Worm (Caenorhabditis elegans) whole organism, midembryonic: Measurements from ENCODE around the gene lin-32.

Experiments used
- T22C8.4 ChIP-seq: fragments of 200-800 bp; sonication (Bioruptor generic); IDR thresholded peaks from 2 replicates; pipeline ENCODE4 v1.3.6; 2022; ENCODE audit warnings: missing genetic modification characterization, missing compliant biosample characterization
- cog-1 ChIP-seq: sonication (generic microtip); optimal IDR thresholded peaks from 2 replicates; lab custom pipeline; 2016; ENCODE audit warnings: missing genetic modification characterization, missing compliant biosample characterization
- flt-1 ChIP-seq: fragments of 200-800 bp; sonication (Bioruptor generic); IDR thresholded peaks from 2 replicates; pipeline ENCODE4 v1.3.6; 2022; ENCODE audit warnings: missing genetic modification characterization, missing compliant biosample characterization
- klf-2 ChIP-seq: fragments of 200-800 bp; sonication (Bioruptor generic); conservative IDR thresholded peaks from 2 replicates; pipeline ENCODE4 v1.3.6; 2022; ENCODE audit warnings: missing genetic modification reagents, missing genetic modification characterization, missing compliant biosample characterization
- med-1 ChIP-seq: sonication (generic microtip); optimal IDR thresholded peaks from 2 replicates; lab custom pipeline; 2017; ENCODE audit warnings: missing genetic modification characterization, mild to moderate bottlenecking, missing compliant biosample characterization, antibody characterized with exemption, missing genetic modification reagents; ENCODE audit not compliant: insufficient read depth
- ref-1 ChIP-seq: fragments of 200-800 bp; sonication (Bioruptor generic); conservative IDR thresholded peaks from 2 replicates; pipeline ENCODE4 v1.3.6; 2022; ENCODE audit warnings: missing genetic modification reagents, missing genetic modification characterization, missing compliant biosample characterization
- tab-1 ChIP-seq: fragments of 200-800 bp; sonication (Bioruptor generic); IDR thresholded peaks from 2 replicates; pipeline ENCODE4 v1.3.6; 2022; ENCODE audit warnings: missing genetic modification characterization, missing compliant biosample characterization
- ztf-23 ChIP-seq: fragments of 200-800 bp; sonication (Bioruptor generic); IDR thresholded peaks from 2 replicates; pipeline ENCODE4 v1.3.6; 2022; ENCODE audit warnings: missing genetic modification reagents, missing genetic modification characterization, missing compliant biosample characterization
- ztf-29 ChIP-seq: fragments of 200-800 bp; sonication (Bioruptor generic); IDR thresholded peaks from 2 replicates; pipeline ENCODE4 v1.3.6; 2022; ENCODE audit warnings: missing genetic modification reagents, missing genetic modification characterization, missing compliant biosample characterization

Gene lin-32

DNA sequence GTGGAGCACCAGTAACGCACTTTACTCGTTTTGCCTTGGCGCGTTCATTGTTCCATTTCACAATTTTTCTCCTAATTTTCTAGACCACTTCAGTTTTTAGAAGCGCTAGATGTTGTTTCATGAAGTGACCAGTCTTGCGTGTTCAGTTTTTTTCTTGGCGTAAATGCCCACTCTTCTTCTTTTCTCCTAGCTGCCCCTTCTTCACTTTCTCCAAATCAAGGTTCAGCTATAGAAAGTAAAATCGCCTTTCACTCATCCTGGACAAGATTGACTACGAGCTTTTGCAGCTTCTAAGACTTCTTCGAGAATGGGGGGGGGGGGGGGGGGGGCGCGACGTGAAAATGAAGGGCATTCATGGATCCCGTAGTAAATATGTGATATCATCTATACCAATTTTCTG is 17.2 kb downstream of the lin-32 start:
- no peak for TF ChIP-seq ref-1 (GFP tag; lab: Robert Waterston, UW)
- no peak for TF ChIP-seq ztf-23
- no peak for TF ChIP-seq tab-1
- TF ChIP-seq med-1 (GFP tag; lab: Kevin White, UChicago), result no peak
- no peak for TF ChIP-seq flt-1
- no peak for TF ChIP-seq klf-2

DNA sequence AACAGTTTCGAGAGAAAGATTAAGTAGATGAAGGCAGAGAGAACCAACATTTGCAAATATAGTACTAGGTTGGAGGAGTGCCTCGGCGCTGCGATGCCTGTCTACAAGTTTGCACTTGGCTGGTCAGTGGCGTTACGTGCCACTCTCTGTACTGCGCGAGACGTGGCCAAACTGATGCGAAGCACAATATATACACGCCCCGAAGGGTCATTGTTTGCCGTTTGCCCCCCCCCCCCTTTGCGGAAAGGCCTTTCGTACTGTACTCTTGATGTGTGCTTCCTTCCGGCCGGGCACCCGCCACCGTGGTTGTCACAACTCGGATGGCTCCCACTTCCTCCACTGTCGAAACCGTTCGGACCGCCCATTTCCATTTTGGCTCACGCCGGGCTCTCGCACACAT is 17.8 kb downstream of the lin-32 start:
- no peak for TF ChIP-seq flt-1
- TF ChIP-seq ztf-29 (GFP tag; lab: Robert Waterston, UW), result no peak
- no peak for TF ChIP-seq med-1 (GFP tag; lab: Kevin White, UChicago)
- no peak for TF ChIP-seq T22C8.4
- no peak for TF ChIP-seq tab-1
- TF ChIP-seq cog-1 (tag; lab: Kevin White, UChicago), result no peak
- TF ChIP-seq ztf-23, result no peak
- no peak for TF ChIP-seq ref-1 (GFP tag; lab: Robert Waterston, UW)
- TF ChIP-seq klf-2, result no peak

DNA sequence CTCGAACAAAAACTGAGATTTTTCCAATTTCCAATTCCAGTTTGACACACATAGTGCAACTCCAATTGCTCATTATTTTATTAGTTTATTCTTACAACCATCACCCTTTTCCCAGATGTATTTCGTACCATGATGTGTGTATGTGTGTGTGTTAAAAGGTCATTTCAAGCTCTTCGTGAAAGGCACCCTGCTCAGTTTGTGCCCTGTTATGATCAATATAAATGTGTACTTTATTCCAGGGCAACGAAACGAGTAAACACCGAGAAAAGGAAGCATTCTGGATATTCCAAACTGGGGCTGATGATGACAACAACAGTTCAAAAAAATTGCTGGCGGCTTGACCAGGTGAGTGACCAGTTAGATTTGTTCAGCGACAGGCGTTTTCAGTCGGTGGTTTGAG is 19.2 kb downstream of the lin-32 start, which contains the start of gene peb-1:
Gene peb-1, plus strand, starts transcription at position 301 of the 400 bp plus-strand sequence.
- TF ChIP-seq cog-1 (tag; lab: Kevin White, UChicago) (no peak), flt-1 (no peak), tab-1 (no peak), ztf-29 (GFP tag; lab: Robert Waterston, UW) (no peak), ref-1 (GFP tag; lab: Robert Waterston, UW) (no peak), T22C8.4 (no peak), ztf-23 (no peak), klf-2 (no peak), med-1 (GFP tag; lab: Kevin White, UChicago) (no peak)

DNA sequence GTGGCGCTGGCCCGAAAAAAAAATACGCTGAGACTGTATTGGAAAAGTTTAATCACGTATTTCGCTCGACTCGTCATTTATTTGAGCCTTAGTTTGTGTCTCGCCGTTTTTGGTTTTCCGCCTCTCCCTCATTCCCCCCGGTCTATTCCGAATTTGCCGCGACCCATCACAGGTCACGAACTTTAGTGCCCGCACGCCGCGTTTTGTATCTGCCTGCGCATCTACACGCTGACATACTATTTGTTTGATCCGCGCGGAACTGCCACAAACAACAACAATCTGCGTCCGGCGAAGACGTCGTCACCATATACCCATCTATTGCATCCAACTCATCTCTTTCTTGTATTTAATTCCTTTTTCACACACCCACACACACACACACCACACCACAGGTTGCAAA is 19.8 kb downstream of the lin-32 start:
- no peak for TF ChIP-seq ref-1 (GFP tag; lab: Robert Waterston, UW)
- no peak for TF ChIP-seq cog-1 (tag; lab: Kevin White, UChicago)
- no peak for TF ChIP-seq klf-2
- no peak for TF ChIP-seq med-1 (GFP tag; lab: Kevin White, UChicago)
- no peak for TF ChIP-seq T22C8.4
- TF ChIP-seq tab-1, result no peak
- no peak for TF ChIP-seq ztf-23
- TF ChIP-seq flt-1, result no peak
- no peak for TF ChIP-seq ztf-29 (GFP tag; lab: Robert Waterston, UW)

DNA sequence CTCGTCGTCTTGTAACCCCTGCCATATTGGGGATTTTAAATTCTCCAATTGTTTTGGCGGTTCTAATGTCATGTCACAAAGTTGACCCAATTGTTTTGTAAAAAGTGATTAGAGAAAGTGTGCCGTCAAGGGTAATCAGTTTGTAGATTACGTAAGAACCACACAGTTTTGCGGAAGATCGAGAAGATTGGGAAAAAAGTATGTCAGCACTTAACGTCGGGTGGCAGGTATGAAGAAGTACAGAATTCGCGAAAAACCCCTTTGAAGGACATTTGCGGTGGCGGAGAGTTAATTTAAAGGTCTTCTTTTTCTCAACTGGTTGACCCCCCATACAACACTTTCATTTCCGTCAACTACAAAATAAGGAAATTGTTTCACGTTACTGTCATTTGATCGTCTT is 21.5 kb downstream of the lin-32 start:
- TF ChIP-seq ztf-23 (no peak), flt-1 (no peak), med-1 (GFP tag; lab: Kevin White, UChicago) (no peak), cog-1 (tag; lab: Kevin White, UChicago) (no peak), T22C8.4 (no peak), ref-1 (GFP tag; lab: Robert Waterston, UW) (no peak), klf-2 (no peak), tab-1 (no peak), ztf-29 (GFP tag; lab: Robert Waterston, UW) (no peak)

DNA sequence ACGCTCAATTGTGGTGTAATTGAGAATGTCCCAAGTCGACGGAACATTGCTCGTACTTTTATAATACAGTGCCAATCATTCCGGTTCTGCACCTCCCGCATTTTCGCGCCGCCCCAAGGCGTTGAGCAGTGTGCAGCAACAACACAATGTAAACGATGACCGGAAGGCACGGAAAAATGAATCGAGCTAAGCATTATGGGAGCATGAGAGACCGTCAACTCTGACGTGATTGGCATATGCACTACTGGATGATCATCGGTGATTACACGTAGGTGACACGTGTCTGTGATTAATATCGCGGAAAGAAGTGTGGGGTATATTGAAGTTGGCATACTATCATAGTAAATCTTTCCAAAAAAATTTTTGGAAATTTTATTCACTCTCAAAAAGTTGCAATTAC is 25.0 kb downstream of the lin-32 start, which contains the start of gene T24C12.4:
Gene T24C12.4, minus strand, starts transcription at position 101 of the 400 bp plus-strand sequence.
- no peak for TF ChIP-seq cog-1 (tag; lab: Kevin White, UChicago)
- no peak for TF ChIP-seq ref-1 (GFP tag; lab: Robert Waterston, UW)
- no peak for TF ChIP-seq ztf-29 (GFP tag; lab: Robert Waterston, UW)
- TF ChIP-seq ztf-23, result no peak
- TF ChIP-seq klf-2, result no peak
- TF ChIP-seq flt-1, result no peak
- no peak for TF ChIP-seq med-1 (GFP tag; lab: Kevin White, UChicago)
- no peak for TF ChIP-seq tab-1
- no peak for TF ChIP-seq T22C8.4

DNA sequence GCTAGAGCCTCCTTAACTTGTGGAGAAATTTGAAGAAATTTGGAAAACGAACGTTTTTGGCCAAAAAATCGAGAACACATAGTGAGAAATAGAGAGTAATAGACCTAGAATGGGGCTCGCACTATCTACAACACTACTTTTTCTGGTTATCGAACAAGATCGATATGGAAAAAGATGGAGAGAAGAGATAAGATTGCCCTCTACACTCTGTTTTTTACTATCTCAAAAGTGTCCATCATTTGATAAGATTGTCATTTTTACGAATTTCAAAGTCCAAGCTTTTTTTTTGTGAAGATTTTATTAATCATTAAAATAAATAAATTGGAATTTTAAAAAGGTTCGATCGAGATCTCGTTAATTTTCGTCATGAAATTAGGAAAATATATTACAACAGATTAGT is 26.2 kb downstream of the lin-32 start, which contains the start of gene T24C12.3:
Gene T24C12.3, minus strand, starts transcription at position 134 of the 400 bp plus-strand sequence.
- no peak for TF ChIP-seq ztf-29 (GFP tag; lab: Robert Waterston, UW)
- no peak for TF ChIP-seq flt-1
- TF ChIP-seq tab-1, result no peak
- no peak for TF ChIP-seq ref-1 (GFP tag; lab: Robert Waterston, UW)
- TF ChIP-seq T22C8.4, result no peak
- no peak for TF ChIP-seq ztf-23
- TF ChIP-seq klf-2, result no peak
- TF ChIP-seq cog-1 (tag; lab: Kevin White, UChicago), result no peak

DNA sequence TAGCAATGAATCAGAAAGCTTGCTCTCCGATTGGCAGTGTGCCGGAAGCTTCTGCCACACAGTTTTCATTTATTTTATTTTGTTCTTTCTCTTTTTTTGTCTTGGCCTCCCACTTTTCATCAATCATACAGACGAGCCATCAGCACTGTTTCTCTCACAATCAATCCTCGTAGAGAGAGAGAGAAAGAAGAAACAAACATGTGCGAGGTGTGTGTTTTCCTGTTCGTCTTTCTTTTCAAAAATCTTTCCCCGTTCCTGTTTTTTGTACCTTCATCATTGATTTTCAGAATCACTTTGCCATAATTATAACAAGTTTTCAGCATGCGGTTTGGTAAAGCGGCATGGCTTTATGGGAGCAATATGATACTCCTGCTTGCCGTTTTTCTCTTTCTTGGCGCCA is 30.8 kb downstream of the lin-32 start, which contains the start of gene T24C12.1:
Gene T24C12.1, plus strand, starts transcription at position 301 of the 400 bp plus-strand sequence.
- TF ChIP-seq T22C8.4 (no peak), flt-1 (no peak), klf-2 (no peak), ref-1 (GFP tag; lab: Robert Waterston, UW) (no peak), cog-1 (tag; lab: Kevin White, UChicago) (no peak), ztf-23 (no peak), ztf-29 (GFP tag; lab: Robert Waterston, UW) (no peak), med-1 (GFP tag; lab: Kevin White, UChicago) (no peak), tab-1 (no peak)

DNA sequence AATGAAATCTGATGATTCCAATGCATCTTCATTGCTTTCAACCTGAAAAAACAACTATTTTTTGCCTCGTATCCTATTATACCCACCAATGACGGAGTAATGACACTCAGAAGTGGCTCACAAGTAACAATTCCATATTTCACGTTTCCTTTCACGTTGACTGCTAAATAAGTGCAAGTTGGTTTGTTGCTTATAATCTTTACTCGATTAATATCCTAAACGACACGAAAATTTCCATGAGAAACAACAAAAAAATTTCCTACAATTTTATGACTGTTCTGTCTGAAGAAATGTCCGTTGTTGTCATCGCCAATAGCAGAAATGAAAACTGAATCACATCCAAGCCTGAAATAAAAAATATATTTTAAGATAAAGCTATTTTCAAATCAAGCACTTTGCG is 32.5 kb downstream of the lin-32 start:
- TF ChIP-seq klf-2 (no peak), cog-1 (tag; lab: Kevin White, UChicago) (no peak), ztf-29 (GFP tag; lab: Robert Waterston, UW) (no peak), flt-1 (no peak), ref-1 (GFP tag; lab: Robert Waterston, UW) (no peak)

DNA sequence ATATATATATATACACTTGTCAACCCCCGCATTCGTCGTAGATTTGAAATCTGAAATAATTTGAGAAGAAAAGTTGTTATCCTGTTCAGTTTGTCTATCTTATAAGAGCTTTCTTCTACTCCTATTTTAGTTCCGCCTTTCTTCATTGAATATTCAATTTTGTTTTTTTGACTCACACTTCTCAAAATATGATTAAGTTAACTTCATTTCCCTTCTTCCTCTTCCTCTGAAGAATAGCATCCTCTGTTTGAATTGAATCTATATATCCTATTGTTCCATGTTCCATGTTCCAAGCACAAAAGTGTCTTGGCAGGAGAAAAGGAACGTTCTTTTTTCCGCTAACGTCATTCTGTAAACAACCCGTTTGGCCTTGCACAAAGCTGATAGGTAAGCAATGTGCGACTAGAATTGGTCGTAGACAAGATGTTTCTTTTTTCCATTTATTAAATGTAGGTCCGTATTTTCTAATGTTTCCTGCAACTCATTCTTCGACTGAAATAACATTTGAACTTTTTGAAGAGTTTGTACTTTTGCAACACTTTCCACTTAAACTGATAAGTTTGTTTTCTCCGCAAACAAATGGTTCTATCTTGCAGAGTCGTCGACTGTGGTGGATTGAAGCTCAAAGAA is 37.9 kb downstream of the lin-32 start, which contains the start of gene gap-1:
Gene gap-1, plus strand, starts transcription at position 580 of the 630 bp plus-strand sequence.
- TF ChIP-seq ztf-29 (GFP tag; lab: Robert Waterston, UW) (no peak), tab-1 (no peak), ref-1 (GFP tag; lab: Robert Waterston, UW) (no peak), cog-1 (tag; lab: Kevin White, UChicago) (no peak), med-1 (GFP tag; lab: Kevin White, UChicago) (no peak), T22C8.4 (no peak), ztf-23 (no peak)
